Worm (Caenorhabditis elegans) whole organism, L4 larva: Measurements from ENCODE around the gene T10G3.1.

Experiments
- F10B5.3 ChIP-seq: sonication (generic microtip); optimal IDR thresholded peaks from 2 replicates; lab custom pipeline; 2016; ENCODE audit warnings: mild to moderate bottlenecking, missing genetic modification characterization, missing compliant biosample characterization
- T20F7.1 ChIP-seq: fragments of 200-800 bp; sonication (Bioruptor generic); optimal IDR thresholded peaks from 2 replicates; lab custom pipeline; 2018; ENCODE audit warnings: mild to moderate bottlenecking, missing genetic modification characterization, missing compliant biosample characterization
- aha-1 ChIP-seq: fragments of 150-350 bp; peaks from one replicate; lab custom pipeline; 2014; ENCODE audit warnings: missing biosample characterization, missing genetic modification characterization
- ceh-32 ChIP-seq: sonication (generic microtip); optimal IDR thresholded peaks from 2 replicates; lab custom pipeline; 2016; ENCODE audit warnings: mild to moderate bottlenecking, missing genetic modification characterization, missing compliant biosample characterization; ENCODE audit not compliant: poor library complexity
- ceh-62 ChIP-seq: sonication (generic microtip); optimal IDR thresholded peaks from 2 replicates; lab custom pipeline; 2017; ENCODE audit warnings: missing biosample characterization, missing genetic modification characterization
- dmd-6 ChIP-seq: fragments of 200-800 bp; sonication (Bioruptor generic); IDR thresholded peaks from 2 replicates; pipeline ENCODE4 v1.3.6; 2022; ENCODE audit warnings: missing genetic modification reagents, missing genetic modification characterization, missing compliant biosample characterization
- hmg-1.1 ChIP-seq: fragments of 200-800 bp; sonication (Bioruptor generic); IDR thresholded peaks from 2 replicates; pipeline ENCODE4 v1.3.6; 2022; ENCODE audit warnings: missing genetic modification reagents, missing genetic modification characterization, missing compliant biosample characterization
- lsy-2 ChIP-seq, 2 experiments: fragments of 150-350 bp in 1 of 2; sonication (generic microtip) in 1 of 2; optimal IDR thresholded peaks; 2 replicates each; lab custom pipeline; 2014 to 2017; ENCODE audit warnings: missing biosample characterization in 2 of 2, missing genetic modification characterization in 2 of 2
- nhr-28 ChIP-seq: fragments of 150-350 bp; optimal IDR thresholded peaks from 2 replicates; lab custom pipeline; 2014; ENCODE audit warnings: missing biosample characterization, missing genetic modification characterization
- nhr-77 ChIP-seq: fragments of 150-350 bp; optimal IDR thresholded peaks from 2 replicates; lab custom pipeline; 2014; ENCODE audit warnings: missing biosample characterization, missing genetic modification characterization
- pqm-1 ChIP-seq: sonication (generic microtip); optimal IDR thresholded peaks from 2 replicates; lab custom pipeline; 2017; ENCODE audit warnings: missing biosample characterization, missing genetic modification characterization
- unc-130 ChIP-seq: sonication (generic microtip); optimal IDR thresholded peaks from 2 replicates; lab custom pipeline; 2016; ENCODE audit warnings: missing genetic modification reagents, missing genetic modification characterization, missing compliant biosample characterization
- unc-62 ChIP-seq, 3 experiments: fragments of 150-350 bp in 1 of 3; sonication (generic microtip); optimal IDR thresholded peaks in 2 of 3; peaks in 1 of 3; 1 replicate in 1 of 3; 2 replicates in 2 of 3; lab custom pipeline; 2014 to 2017; ENCODE audit warnings: missing biosample characterization in 3 of 3, missing genetic modification characterization in 3 of 3, missing genetic modification reagents in 3 of 3, missing genotype in 1 of 3
- ztf-11 ChIP-seq: fragments of 150-350 bp; optimal IDR thresholded peaks from 2 replicates; lab custom pipeline; 2014; ENCODE audit warnings: missing biosample characterization, missing genetic modification characterization

T10G3.1 gene

DNA sequence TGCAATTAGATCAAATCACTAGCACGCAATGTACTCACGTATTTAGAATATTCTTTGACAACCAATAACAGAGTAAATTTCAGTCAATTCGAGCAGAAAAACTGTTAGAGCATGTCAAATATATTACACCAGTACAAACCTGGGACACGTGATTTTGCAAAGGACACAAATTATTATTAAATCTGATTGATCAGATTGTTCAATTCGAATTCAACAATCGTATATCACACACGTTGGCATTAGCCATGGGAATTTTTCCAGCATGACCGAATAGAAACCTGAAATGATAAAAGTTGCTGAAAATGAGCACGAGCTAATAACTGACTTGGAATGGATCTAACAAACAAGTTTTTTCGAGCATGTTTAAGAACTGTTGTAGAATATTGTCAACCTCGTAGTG is 50.4 kb downstream of the T10G3.1 start, which contains the start of gene srv-9:
srv-9 (minus strand) TSS at position 101 of the 400 bp plus-strand sequence.
- TF ChIP-seq ztf-11: no peak
- no peak for TF ChIP-seq unc-130
- peak; percentile 44 for TF ChIP-seq aha-1 (tag; lab: Kevin White, UChicago)

DNA sequence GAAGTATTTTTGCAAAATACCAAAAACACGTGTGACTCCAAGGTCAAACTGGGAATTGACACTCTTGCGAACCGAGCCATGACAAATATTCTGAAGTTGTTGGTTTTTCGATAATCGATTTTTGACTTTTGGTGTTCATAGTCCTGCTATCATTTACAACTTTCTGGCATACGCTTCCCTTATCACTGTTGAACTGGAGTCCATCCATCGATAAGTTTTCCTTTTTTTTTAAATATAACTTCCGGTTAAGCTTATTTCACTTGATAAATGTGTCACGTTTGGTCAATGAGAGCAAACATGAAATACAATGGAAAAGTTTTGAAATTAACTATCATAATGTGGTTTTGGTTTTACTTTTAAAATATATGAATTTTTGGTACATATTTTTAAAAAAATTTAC is 51.8 kb downstream of the T10G3.1 start:
- peak; percentile 59 for TF ChIP-seq nhr-28 (tag; lab: Kevin White, UChicago)
- TF ChIP-seq T20F7.1 (GFP tag; lab: Kevin White, UChicago): peak; percentile 16
- TF ChIP-seq nhr-77 (tag; lab: Kevin White, UChicago): peak; percentile 37
- no peak for TF ChIP-seq ceh-32
- TF ChIP-seq dmd-6 (GFP tag; lab: Robert Waterston, UW): peak; percentile 80
- TF ChIP-seq pqm-1: peak; percentile 99
- TF ChIP-seq F10B5.3 (tag; lab: Kevin White, UChicago): no peak
- no peak for TF ChIP-seq hmg-1.1

DNA sequence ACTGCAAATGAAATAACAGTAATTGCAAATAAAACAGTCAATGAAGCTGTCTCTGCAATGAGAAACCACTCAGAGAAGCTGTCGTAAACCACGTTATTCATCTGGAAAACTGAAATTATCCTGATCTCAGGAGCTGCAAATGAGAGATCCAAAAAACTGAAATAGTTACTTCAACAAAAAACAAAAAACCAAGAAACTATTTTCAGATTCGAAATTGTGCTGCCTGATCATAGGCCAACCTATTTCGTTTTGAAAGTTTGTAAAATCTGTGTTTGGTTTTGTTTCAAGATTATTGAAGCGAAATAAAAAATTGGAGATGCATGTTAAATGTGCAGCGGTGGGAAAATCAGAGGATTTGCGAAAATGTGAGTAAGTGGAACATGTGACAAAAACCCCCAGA is 52.8 kb downstream of the T10G3.1 start, which contains the start of gene srv-8:
srv-8 (minus strand) TSS at position 101 of the 400 bp plus-strand sequence.
- TF ChIP-seq unc-62 (GFP tag; optimal IDR thresholded peaks at IDR 0.05 in 1 of 2; lab: Kevin White, UChicago) (no peak), unc-62 (tag; optimal IDR thresholded peaks at IDR 0.05; lab: Kevin White, UChicago) (no peak), lsy-2 (tag; optimal IDR thresholded peaks at IDR 0.05; lab: Kevin White, UChicago) (no peak), ceh-62 (no peak)
